Fruit fly (Drosophila melanogaster): Measurements from ENCODE around the gene Crag.

Gene Crag

DNA sequence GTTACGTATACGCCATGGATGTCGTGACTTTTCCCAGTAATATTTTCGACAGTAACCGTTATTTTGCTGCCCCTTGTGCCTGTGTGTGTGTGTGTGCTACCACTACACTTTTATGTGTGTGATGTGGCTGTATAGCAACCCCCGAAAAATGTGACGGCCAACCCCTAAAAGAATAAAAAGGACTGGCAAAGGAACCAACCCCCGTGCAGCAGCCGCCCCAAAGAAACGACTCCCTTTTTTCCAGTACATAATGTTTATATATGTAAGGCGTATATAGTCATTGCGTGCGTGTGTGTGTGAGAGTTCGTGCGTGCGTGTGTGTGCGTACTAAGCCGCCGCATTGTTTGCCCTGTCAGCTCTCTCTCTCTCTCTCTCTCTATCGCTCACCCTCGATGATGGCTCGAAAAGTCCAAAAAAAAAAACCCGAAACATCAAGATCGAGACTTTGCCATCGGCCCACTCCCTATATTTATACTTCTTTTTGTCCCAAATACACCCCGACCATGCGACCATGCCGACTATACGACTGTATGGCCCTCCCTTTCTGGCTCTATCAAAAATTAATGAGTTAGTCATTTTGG, 48.9 kb downstream of the Crag start (continued):
- TF ChIP-seq bsh (GFP tag; optimal IDR thresholded peaks at IDR 0.05) (no peak), Bgb (GFP tag; IDR thresholded peaks at IDR 0.05; ENCODE audit: partially characterized antibody) (no peak), CG10321 (GFP tag; IDR thresholded peaks at IDR 0.05) (0 out of 2 replicates have a peak, but pooled peaks have one; percentile 22), seq (GFP tag; IDR thresholded peaks at IDR 0.05) (peak; percentile 83), gsb (GFP tag; IDR thresholded peaks at IDR 0.05) (no peak), Atf-2 (GFP tag; optimal IDR thresholded peaks at IDR 0.05) (no peak), CG7928 (GFP tag; optimal IDR thresholded peaks at IDR 0.05) (no peak), Atf6 (GFP tag; IDR thresholded peaks at IDR 0.05) (no peak), CG11085 (GFP tag; IDR thresholded peaks at IDR 0.05) (no peak)

- no peak for TF ChIP-seq prd (optimal IDR thresholded peaks at IDR 0.05)
- no peak; the same call in 2 of the 3 replicates for TF ChIP-seq prd (GFP tag; IDR thresholded peaks at IDR 0.05)
- peak; percentile 45; the same call in 1 of the 3 replicates for TF ChIP-seq CG2199 (GFP tag; IDR thresholded peaks at IDR 0.05)
- TF ChIP-seq nom (GFP tag; optimal IDR thresholded peaks at IDR 0.05) = peak; percentile 72
- no peak for TF ChIP-seq lab (GFP tag; optimal IDR thresholded peaks at IDR 0.05)
- TF ChIP-seq CG17328 (GFP tag; IDR thresholded peaks at IDR 0.05) = no peak
- no peak for TF ChIP-seq Bdp1 (GFP tag; optimal IDR thresholded peaks at IDR 0.05)
- no peak for TF ChIP-seq Gsc (GFP tag; IDR thresholded peaks at IDR 0.05)
- TF ChIP-seq CG17385 (GFP tag; optimal IDR thresholded peaks at IDR 0.05) = peak; percentile 94
- TF ChIP-seq Sry-β (GFP tag; optimal IDR thresholded peaks at IDR 0.05) = no peak
- no peak for TF ChIP-seq so (GFP tag; IDR thresholded peaks at IDR 0.05)
- no peak for TF ChIP-seq CG10431 (GFP tag; optimal IDR thresholded peaks at IDR 0.05)
- TF ChIP-seq bigmax (GFP tag; optimal IDR thresholded peaks at IDR 0.05) = no peak
- TF ChIP-seq hth (optimal IDR thresholded peaks at IDR 0.05) = no peak
- TF ChIP-seq CG12769 (tag; optimal IDR thresholded peaks at IDR 0.05) = no peak
- TF ChIP-seq Doc3 (GFP tag; IDR thresholded peaks at IDR 0.05; ENCODE audit: partially characterized antibody) = no peak
- TF ChIP-seq Pdp1 (GFP tag; optimal IDR thresholded peaks at IDR 0.05) = no peak
- no peak for TF ChIP-seq Ravus (GFP tag; IDR thresholded peaks at IDR 0.05)
- TF ChIP-seq zen (tag; optimal IDR thresholded peaks at IDR 0.05) = no peak
- TF ChIP-seq Dad (GFP tag; optimal IDR thresholded peaks at IDR 0.05) = no peak
- no peak for TF ChIP-seq sens-2 (GFP tag; IDR thresholded peaks at IDR 0.05)
- no peak for TF ChIP-seq NFAT (GFP tag; IDR thresholded peaks at IDR 0.05)
- TF ChIP-seq dmrt11E (tag; optimal IDR thresholded peaks at IDR 0.05) = peak; percentile 2
- no peak for TF ChIP-seq unc-4 (GFP tag; IDR thresholded peaks at IDR 0.05; ENCODE audit: partially characterized antibody)
- TF ChIP-seq CG1832 (GFP tag; optimal IDR thresholded peaks at IDR 0.05) = peak; percentile 100
- no peak for TF ChIP-seq lov (optimal IDR thresholded peaks at IDR 0.05)
- TF ChIP-seq lov (GFP tag; IDR thresholded peaks at IDR 0.05) = 0 out of 3 replicates have a peak, but pooled peaks have one; percentile 64
- TF ChIP-seq CG15601 (tag; optimal IDR thresholded peaks at IDR 0.05) = no peak
- peak; percentile 52; the same call in 1 of the 2 replicates for TF ChIP-seq Scr (GFP tag; IDR thresholded peaks at IDR 0.05; ENCODE audit: partially characterized antibody)
- TF ChIP-seq mam (GFP tag; optimal IDR thresholded peaks at IDR 0.05) = peak; percentile 1
- peak; percentile 47; the same call in 1 of the 2 replicates for TF ChIP-seq sob (GFP tag; IDR thresholded peaks at IDR 0.05)
- TF ChIP-seq shn (GFP tag; optimal IDR thresholded peaks at IDR 0.05) = no peak
- TF ChIP-seq CG9876 (GFP tag; optimal IDR thresholded peaks at IDR 0.05) = no peak
- no peak for TF ChIP-seq gcm2 (GFP tag; optimal IDR thresholded peaks at IDR 0.05)
- peak; percentile 93 for TF ChIP-seq HmgD (GFP tag; optimal IDR thresholded peaks at IDR 0.05)
- no peak for TF ChIP-seq cas (GFP tag; IDR thresholded peaks at IDR 0.05)
- TF ChIP-seq CG10565 (GFP tag; optimal IDR thresholded peaks at IDR 0.05) = no peak
- no peak for TF ChIP-seq zfh1 (GFP tag; IDR thresholded peaks at IDR 0.05)
- TF ChIP-seq da (GFP tag; optimal IDR thresholded peaks at IDR 0.05) = peak; percentile 95
- TF ChIP-seq gt (GFP tag; IDR thresholded peaks at IDR 0.05) = no peak
- peak; percentile 60 for TF ChIP-seq Abd-B (GFP tag; optimal IDR thresholded peaks at IDR 0.05)
These were observed 58.9 kb downstream of the Crag start, which contains the start of gene oc for dm6 chrX:8650631-8651133. Gene oc, minus strand, starts transcription at chrX:8650681.

All from whole organism, embryonic.